Worm (Caenorhabditis elegans) whole organism, young adult: ENCODE results near the gene col-183.

Experiments
- B0035.1 ChIP-seq: sonication (generic microtip); optimal IDR thresholded peaks from 2 replicates; lab custom pipeline; 2016; ENCODE audit warnings: missing genetic modification characterization, mild to moderate bottlenecking, missing compliant biosample characterization, missing genotype, missing genetic modification reagents
- F10E7.11 ChIP-seq: sonication (generic microtip); optimal IDR thresholded peaks from 2 replicates; lab custom pipeline; 2017; ENCODE audit warnings: mild to moderate bottlenecking, missing genetic modification characterization, moderate library complexity, missing compliant biosample characterization
- F23B12.7 ChIP-seq: sonication (generic microtip); optimal IDR thresholded peaks from 2 replicates; lab custom pipeline; 2017; ENCODE audit warnings: missing genetic modification characterization, mild to moderate bottlenecking, missing compliant biosample characterization, antibody characterized with exemption, moderate library complexity; ENCODE audit not compliant: insufficient read depth
- F49E8.2 ChIP-seq: sonication (generic microtip); optimal IDR thresholded peaks from 3 replicates; lab custom pipeline; 2017; ENCODE audit warnings: missing genetic modification characterization, mild to moderate bottlenecking, missing compliant biosample characterization, antibody characterized with exemption, moderate library complexity; ENCODE audit not compliant: insufficient read depth
- T07F8.4 ChIP-seq: sonication (generic microtip); optimal IDR thresholded peaks from 2 replicates; lab custom pipeline; 2016; ENCODE audit warnings: mild to moderate bottlenecking, missing genetic modification characterization, moderate library complexity, missing compliant biosample characterization
- Y56A3A.18 ChIP-seq: fragments of 200-800 bp; sonication (Bioruptor generic); IDR thresholded peaks from 2 replicates; pipeline ENCODE4 v1.3.6; 2022; ENCODE audit warnings: missing genetic modification reagents, missing genetic modification characterization, missing compliant biosample characterization
- ZK185.1 ChIP-seq: sonication (generic microtip); optimal IDR thresholded peaks from 2 replicates; lab custom pipeline; 2016; ENCODE audit warnings: mild to moderate bottlenecking, missing genetic modification characterization, missing compliant biosample characterization; ENCODE audit not compliant: poor library complexity, severe bottlenecking
- aptf-3 ChIP-seq: fragments of 200-800 bp; sonication (Bioruptor generic); IDR thresholded peaks from 2 replicates; pipeline ENCODE4 v1.3.6; 2022; ENCODE audit warnings: missing genetic modification characterization, missing compliant biosample characterization
- atf-7 ChIP-seq: sonication (generic microtip); optimal IDR thresholded peaks from 2 replicates; lab custom pipeline; 2017; ENCODE audit warnings: mild to moderate bottlenecking, missing genetic modification characterization, missing compliant biosample characterization
- attf-6 ChIP-seq: fragments of 200-800 bp; sonication (Bioruptor generic); IDR thresholded peaks from 2 replicates; pipeline ENCODE4 v1.3.6; 2022; ENCODE audit warnings: missing genetic modification reagents, missing genetic modification characterization, missing compliant biosample characterization
- ccch-3 ChIP-seq: fragments of 200-800 bp; sonication (Bioruptor generic); optimal IDR thresholded peaks from 2 replicates; lab custom pipeline; 2018; ENCODE audit warnings: mild to moderate bottlenecking, missing genetic modification characterization, missing compliant biosample characterization
- cebp-1 ChIP-seq, 2 experiments: fragments of 200-800 bp in 1 of 2; sonication (Bioruptor generic) in 1 of 2; sonication (generic microtip) in 1 of 2; IDR thresholded peaks in 1 of 2; optimal IDR thresholded peaks in 1 of 2; 2 replicates each; pipeline versions ENCODE4 v1.3.6 to Lab custom; 2017 to 2022; ENCODE audit warnings: missing compliant biosample characterization in 2 of 2, missing genetic modification characterization in 2 of 2, mild to moderate bottlenecking in 1 of 2, missing genetic modification reagents in 1 of 2, moderate library complexity in 1 of 2
- ceh-27 ChIP-seq: fragments of 200-800 bp; sonication (Bioruptor generic); optimal IDR thresholded peaks from 2 replicates; lab custom pipeline; 2018; ENCODE audit warnings: mild to moderate bottlenecking, missing genetic modification characterization, moderate library complexity, missing compliant biosample characterization
- ceh-91 ChIP-seq: fragments of 200-800 bp; sonication (Bioruptor generic); IDR thresholded peaks from 2 replicates; pipeline ENCODE4 v1.3.6; 2022; ENCODE audit warnings: missing genetic modification reagents, missing genetic modification characterization, missing compliant biosample characterization
- chd-7 ChIP-seq: sonication (generic microtip); optimal IDR thresholded peaks from 2 replicates; lab custom pipeline; 2016; ENCODE audit warnings: mild to moderate bottlenecking, missing genetic modification characterization, moderate library complexity, missing compliant biosample characterization
- die-1 ChIP-seq: sonication (generic microtip); optimal IDR thresholded peaks from 2 replicates; lab custom pipeline; 2016; ENCODE audit warnings: missing genotype, mild to moderate bottlenecking, missing genetic modification characterization, missing compliant biosample characterization
- efl-1 ChIP-seq: fragments of 150-350 bp; optimal IDR thresholded peaks from 2 replicates; lab custom pipeline; 2014; ENCODE audit warnings: missing biosample characterization, missing genetic modification reagents, missing genetic modification characterization
- egl-44 ChIP-seq: fragments of 200-800 bp; sonication (Bioruptor generic); IDR thresholded peaks from 2 replicates; pipeline ENCODE4 v1.3.6; 2022; ENCODE audit warnings: missing genetic modification reagents, missing genetic modification characterization, missing compliant biosample characterization
- ets-4 ChIP-seq: fragments of 200-800 bp; sonication (Bioruptor generic); optimal IDR thresholded peaks from 2 replicates; lab custom pipeline; 2018; ENCODE audit warnings: mild to moderate bottlenecking, missing genetic modification characterization, missing compliant biosample characterization
- fkh-3 ChIP-seq: sonication (generic microtip); optimal IDR thresholded peaks from 2 replicates; lab custom pipeline; 2016; ENCODE audit warnings: mild to moderate bottlenecking, missing genetic modification characterization, missing compliant biosample characterization
- hlh-12 ChIP-seq: sonication (generic microtip); optimal IDR thresholded peaks from 2 replicates; lab custom pipeline; 2016; ENCODE audit warnings: missing genetic modification characterization, missing compliant biosample characterization
- hrde-1 ChIP-seq: sonication (generic microtip); optimal IDR thresholded peaks from 2 replicates; lab custom pipeline; 2016; ENCODE audit warnings: missing genetic modification characterization, mild to moderate bottlenecking, missing compliant biosample characterization, moderate library complexity, missing genotype, missing genetic modification reagents, borderline replicate concordance
- let-526 ChIP-seq: fragments of 200-800 bp; sonication (Bioruptor generic); IDR thresholded peaks from 2 replicates; pipeline ENCODE4 v1.3.6; 2022; ENCODE audit warnings: missing genetic modification reagents, missing genetic modification characterization, missing compliant biosample characterization
- let-607 ChIP-seq, 2 experiments: fragments of 200-800 bp in 1 of 2; sonication (Bioruptor generic) in 1 of 2; sonication (generic microtip) in 1 of 2; optimal IDR thresholded peaks; 2 replicates each; lab custom pipeline; 2016 to 2018; ENCODE audit warnings: mild to moderate bottlenecking in 2 of 2, missing compliant biosample characterization in 2 of 2, missing genetic modification characterization in 2 of 2, moderate library complexity in 2 of 2, missing genotype in 1 of 2
- lin-26 ChIP-seq: fragments of 200-800 bp; sonication (Bioruptor generic); IDR thresholded peaks from 2 replicates; pipeline ENCODE4 v1.3.6; 2022; ENCODE audit warnings: missing genetic modification reagents, missing genetic modification characterization, missing compliant biosample characterization
- lin-35 ChIP-seq, 3 experiments: fragments of 150-350 bp in 2 of 3; sonication (generic microtip) in 1 of 3; optimal IDR thresholded peaks; 2 replicates each; lab custom pipeline; 2014 to 2018; ENCODE audit warnings: missing biosample characterization in 3 of 3, missing genetic modification characterization in 3 of 3, missing genetic modification reagents in 3 of 3
- lin-40 ChIP-seq: sonication (generic microtip); optimal IDR thresholded peaks from 2 replicates; lab custom pipeline; 2016; ENCODE audit warnings: missing genetic modification characterization, mild to moderate bottlenecking, missing compliant biosample characterization, missing genotype, missing genetic modification reagents
- lin-54 ChIP-seq: fragments of 200-800 bp; sonication (Bioruptor generic); optimal IDR thresholded peaks from 2 replicates; lab custom pipeline; 2018; ENCODE audit warnings: mild to moderate bottlenecking, missing genetic modification characterization, missing compliant biosample characterization
- lir-1 ChIP-seq: fragments of 200-800 bp; sonication (Bioruptor generic); conservative IDR thresholded peaks from 2 replicates; pipeline ENCODE4 v1.3.6; 2022; ENCODE audit warnings: missing genetic modification reagents, missing genetic modification characterization, missing compliant biosample characterization
- lsy-27 ChIP-seq: sonication (generic microtip); optimal IDR thresholded peaks from 2 replicates; lab custom pipeline; 2017; ENCODE audit warnings: missing genetic modification characterization, mild to moderate bottlenecking, missing compliant biosample characterization, antibody characterized with exemption, missing genotype, borderline replicate concordance; ENCODE audit not compliant: insufficient read depth
- mes-4 ChIP-seq: sonication (generic microtip); optimal IDR thresholded peaks from 2 replicates; lab custom pipeline; 2016; ENCODE audit warnings: missing genotype, missing genetic modification characterization, missing compliant biosample characterization
- mxl-1 ChIP-seq: sonication (generic microtip); optimal IDR thresholded peaks from 2 replicates; lab custom pipeline; 2016; ENCODE audit warnings: missing genetic modification characterization, missing compliant biosample characterization
- nfyb-1 ChIP-seq: fragments of 200-800 bp; sonication (Bioruptor generic); IDR thresholded peaks from 2 replicates; pipeline ENCODE4 v1.3.6; 2022; ENCODE audit warnings: missing genetic modification reagents, missing genetic modification characterization, missing compliant biosample characterization
- nhr-120 ChIP-seq: fragments of 200-800 bp; sonication (Bioruptor generic); IDR thresholded peaks from 2 replicates; pipeline ENCODE4 v1.3.6; 2022; ENCODE audit warnings: missing genetic modification characterization, missing compliant biosample characterization
- nhr-80 ChIP-seq: sonication (generic microtip); optimal IDR thresholded peaks from 2 replicates; lab custom pipeline; 2016; ENCODE audit warnings: missing genetic modification characterization, missing compliant biosample characterization
- nhr-90 ChIP-seq: sonication (generic microtip); optimal IDR thresholded peaks from 2 replicates; lab custom pipeline; 2016; ENCODE audit warnings: missing genotype, mild to moderate bottlenecking, missing genetic modification characterization, missing compliant biosample characterization
- pbrm-1 ChIP-seq: fragments of 200-800 bp; sonication (Bioruptor generic); IDR thresholded peaks from 2 replicates; pipeline ENCODE4 v1.3.6; 2022; ENCODE audit warnings: missing genetic modification reagents, missing genetic modification characterization, missing compliant biosample characterization
- rcor-1 ChIP-seq: fragments of 200-800 bp; sonication (Bioruptor generic); IDR thresholded peaks from 2 replicates; pipeline ENCODE4 v1.3.6; 2022; ENCODE audit warnings: missing genetic modification reagents, missing genetic modification characterization, missing compliant biosample characterization
- rec-8 ChIP-seq, 2 experiments: sonication (generic microtip); optimal IDR thresholded peaks; 2 replicates each; lab custom pipeline; 2016; ENCODE audit warnings: mild to moderate bottlenecking in 2 of 2, missing genetic modification characterization in 2 of 2, missing genetic modification reagents in 2 of 2, missing genotype in 2 of 2, missing biosample characterization in 1 of 2, missing compliant biosample characterization in 1 of 2, moderate library complexity in 1 of 2
- snpc-1.3 ChIP-seq: sonication (generic microtip); optimal IDR thresholded peaks from 2 replicates; lab custom pipeline; 2017; ENCODE audit warnings: missing genetic modification characterization, mild to moderate bottlenecking, missing compliant biosample characterization, antibody characterized with exemption, moderate library complexity, missing genotype, missing genetic modification reagents; ENCODE audit not compliant: insufficient read depth
- somi-1 ChIP-seq: fragments of 200-800 bp; sonication (Bioruptor generic); optimal IDR thresholded peaks from 2 replicates; lab custom pipeline; 2018; ENCODE audit warnings: mild to moderate bottlenecking, missing genetic modification characterization, missing compliant biosample characterization
- tlf-1 ChIP-seq: fragments of 200-800 bp; sonication (Bioruptor generic); optimal IDR thresholded peaks from 2 replicates; lab custom pipeline; 2018; ENCODE audit warnings: mild to moderate bottlenecking, missing genetic modification characterization, missing compliant biosample characterization
- ztf-28 ChIP-seq: fragments of 200-800 bp; sonication (Bioruptor generic); IDR thresholded peaks from 2 replicates; pipeline ENCODE4 v1.3.6; 2022; ENCODE audit warnings: missing genetic modification reagents, missing genetic modification characterization, missing compliant biosample characterization

Gene col-183

ce11 chrX:13451578-13451977, 16.0 kb downstream of the col-183 start, which contains the start of gene F02D10.6:
Gene F02D10.6 (minus strand): TSS chrX:13451678.
- no peak for TF ChIP-seq cebp-1 (GFP tag; IDR thresholded peaks at IDR 0.05; lab: Robert Waterston, UW)
- no peak for TF ChIP-seq cebp-1 (tag; optimal IDR thresholded peaks at IDR 0.05; lab: Kevin White, UChicago)
- no peak for TF ChIP-seq snpc-1.3 (tag; lab: Kevin White, UChicago)
- peak; percentile 14 for TF ChIP-seq efl-1 (GFP tag; lab: Kevin White, UChicago)
- TF ChIP-seq atf-7 = no peak

ce11 chrX:13448665-13449099, 18.9 kb downstream of the col-183 start:
- TF ChIP-seq let-607 (tag; optimal IDR thresholded peaks at IDR 0.05; lab: Kevin White, UChicago) = peak; percentile 51 to 79
- peak; percentile 92 for TF ChIP-seq pbrm-1 (GFP tag; lab: Robert Waterston, UW)
- TF ChIP-seq aptf-3 (GFP tag; lab: Robert Waterston, UW) = 0 out of 2 replicates have a peak, but pooled peaks have one; percentile 30
- TF ChIP-seq fkh-3 (tag; lab: Kevin White, UChicago) = peak; percentile 72
- peak; percentile 89 for TF ChIP-seq mxl-1 (tag; lab: Kevin White, UChicago)
- TF ChIP-seq ccch-3 (GFP tag; lab: Kevin White, UChicago) = peak; percentile 20
- 0 out of 2 replicates have a peak, but pooled peaks have one; percentile 20 for TF ChIP-seq nhr-120 (GFP tag; lab: Robert Waterston, UW)
- TF ChIP-seq Y56A3A.18 (GFP tag; lab: Robert Waterston, UW) = peak; percentile 83
- peak; percentile 50; the same call in 1 of the 2 replicates for TF ChIP-seq attf-6
- TF ChIP-seq tlf-1 (GFP tag; lab: Kevin White, UChicago) = peak; percentile 54
- peak; percentile 92 for TF ChIP-seq nhr-90 (tag; lab: Kevin White, UChicago)
- peak; percentile 62 for TF ChIP-seq ceh-27 (GFP tag; lab: Kevin White, UChicago)
- TF ChIP-seq chd-7 = peak; percentile 89
- TF ChIP-seq egl-44 = peak; percentile 89
- TF ChIP-seq hrde-1 (tag; lab: Kevin White, UChicago) = peak; percentile 72
- 0 out of 2 replicates have a peak, but pooled peaks have one; percentile 37 for TF ChIP-seq ceh-91
- TF ChIP-seq somi-1 (GFP tag; lab: Kevin White, UChicago) = peak; percentile 84
- TF ChIP-seq B0035.1 (tag; lab: Kevin White, UChicago) = peak; percentile 86
- peak; percentile 76 for TF ChIP-seq ZK185.1 (tag; lab: Kevin White, UChicago)
- TF ChIP-seq nfyb-1 = peak; percentile 81
- TF ChIP-seq snpc-1.3 (tag; lab: Kevin White, UChicago) = peak; percentile 73
- TF ChIP-seq hlh-12 (tag; lab: Kevin White, UChicago) = peak; percentile 84
- peak; percentile 75 for TF ChIP-seq T07F8.4 (tag; lab: Kevin White, UChicago)
- TF ChIP-seq lin-54 (GFP tag; lab: Kevin White, UChicago) = peak; percentile 52
- TF ChIP-seq rcor-1 = peak; percentile 77
- TF ChIP-seq mes-4 (tag; lab: Kevin White, UChicago) = peak; percentile 81
- TF ChIP-seq die-1 (tag; lab: Kevin White, UChicago) = peak; percentile 95
- TF ChIP-seq lin-35 (GFP tag; optimal IDR thresholded peaks at IDR 0.05; lab: Kevin White, UChicago) = peak in 1 of 3 experiments; percentile 67
- TF ChIP-seq lin-40 (tag; lab: Kevin White, UChicago) = peak; percentile 87
- peak; percentile 86 for TF ChIP-seq nhr-80 (tag; lab: Kevin White, UChicago)
- peak; percentile 44 for TF ChIP-seq F49E8.2 (tag; lab: Kevin White, UChicago)
- peak; percentile 64 for TF ChIP-seq F10E7.11 (tag; lab: Kevin White, UChicago)
- TF ChIP-seq F23B12.7 (tag; lab: Kevin White, UChicago) = peak; percentile 80
- TF ChIP-seq let-526 (GFP tag; lab: Robert Waterston, UW) = peak; percentile 56; the same call in 1 of the 2 replicates
- TF ChIP-seq ets-4 (GFP tag; lab: Kevin White, UChicago) = peak; percentile 60
- peak; percentile 56 for TF ChIP-seq lsy-27
- TF ChIP-seq lir-1 (GFP tag; lab: Robert Waterston, UW) = peak; percentile 48; the same call in 1 of the 2 replicates
- TF ChIP-seq rec-8 (tag; optimal IDR thresholded peaks at IDR 0.05; lab: Kevin White, UChicago) = peak; percentile 77 to 79
- TF ChIP-seq atf-7 = peak; percentile 80
- TF ChIP-seq ztf-28 = 0 out of 2 replicates have a peak, but pooled peaks have one; percentile 21
- TF ChIP-seq lin-26 (GFP tag; lab: Robert Waterston, UW) = peak; percentile 84; the same call in 1 of the 2 replicates
